Fruit fly (Drosophila melanogaster): ENCODE results near the gene CG15019.
A peak's percentile ranks its signal among the peaks of the same experiment; 100 is the strongest.

- TF ChIP-seq cnc (optimal IDR thresholded peaks at IDR 0.05) (no peak), kay (GFP tag; ENCODE audit: borderline replicate concordance) (no peak), CG33017 (tag; optimal IDR thresholded peaks at IDR 0.05) (peak; percentile 24), CG11617 (GFP tag; optimal IDR thresholded peaks at IDR 0.05) (no peak), Mnt (GFP tag; optimal IDR thresholded peaks at IDR 0.05) (peak; percentile 8)
Observed at dm6 chr3L:4403180-4403769, 2.6 kb downstream of the CG15019 start, which contains the start of gene Syx17.

Measured in whole organism, adult.